Fruit fly (Drosophila melanogaster): ENCODE results near the gene Phf7.
A peak's percentile ranks its signal among the peaks of the same experiment; 100 is the strongest.

Gene Phf7

dm6 chrX:20159679-20160140 is 5.9 kb downstream of the Phf7 start, which contains the start of gene Rab35 (continued):
- TF ChIP-seq mld (GFP tag; IDR thresholded peaks at IDR 0.05; ENCODE audit: partially characterized antibody) (peak; percentile 74; the same call in 2 of the 3 replicates), psq (GFP tag; optimal IDR thresholded peaks at IDR 0.05) (no peak), Doc3 (GFP tag; IDR thresholded peaks at IDR 0.05; ENCODE audit: partially characterized antibody) (peak; percentile 93), CG1602 (GFP tag; optimal IDR thresholded peaks at IDR 0.05) (no peak), HmgZ (tag; optimal IDR thresholded peaks at IDR 0.05) (peak; percentile 40), CG31441 (GFP tag; IDR thresholded peaks at IDR 0.05) (peak; percentile 14; the same call in 1 of the 2 replicates), CG7357 (GFP tag; IDR thresholded peaks at IDR 0.05) (no peak), otp (GFP tag; IDR thresholded peaks at IDR 0.05) (no peak), hb (GFP tag; IDR thresholded peaks at IDR 0.05; ENCODE audit: partially characterized antibody) (peak; percentile 91), CG18764 (GFP tag; optimal IDR thresholded peaks at IDR 0.05) (no peak), CG17328 (GFP tag; IDR thresholded peaks at IDR 0.05) (no peak), jing (GFP tag; optimal IDR thresholded peaks at IDR 0.05) (no peak), NFAT (GFP tag; IDR thresholded peaks at IDR 0.05) (no peak), CG7745 (tag; optimal IDR thresholded peaks at IDR 0.05) (no peak), CG2199 (GFP tag; IDR thresholded peaks at IDR 0.05) (no peak), CHES-1-like (GFP tag; optimal IDR thresholded peaks at IDR 0.05) (no peak), Xrp1 (GFP tag; IDR thresholded peaks at IDR 0.05) (0 out of 2 replicates have a peak, but pooled peaks have one; percentile 10), az2 (GFP tag; optimal IDR thresholded peaks at IDR 0.05) (peak; percentile 5), zfh1 (GFP tag; IDR thresholded peaks at IDR 0.05) (0 out of 3 replicates have a peak, but pooled peaks have one; percentile 30), sna (GFP tag; IDR thresholded peaks at IDR 0.05; ENCODE audit: partially characterized antibody) (peak; percentile 93), CG14667 (GFP tag; IDR thresholded peaks at IDR 0.05) (no peak), row (GFP tag; IDR thresholded peaks at IDR 0.05) (peak; percentile 65), gcm2 (GFP tag; optimal IDR thresholded peaks at IDR 0.05) (no peak), CG11398 (GFP tag; optimal IDR thresholded peaks at IDR 0.05) (no peak), CG17612 (GFP tag; IDR thresholded peaks at IDR 0.05) (no peak), unc-4 (GFP tag; IDR thresholded peaks at IDR 0.05; ENCODE audit: partially characterized antibody) (peak; percentile 92), CG15514 (GFP tag; optimal IDR thresholded peaks at IDR 0.05) (peak; percentile 40), ab (GFP tag; optimal IDR thresholded peaks at IDR 0.05) (no peak), CG7786 (GFP tag; optimal IDR thresholded peaks at IDR 0.05) (no peak), CG7271 (tag; optimal IDR thresholded peaks at IDR 0.05) (no peak), Abd-B (GFP tag; optimal IDR thresholded peaks at IDR 0.05) (peak; percentile 3), pros (GFP tag; optimal IDR thresholded peaks at IDR 0.05) (no peak), Sox102F (GFP tag; optimal IDR thresholded peaks at IDR 0.05) (no peak), Hr3 (GFP tag; optimal IDR thresholded peaks at IDR 0.05) (no peak), Sox100B (GFP tag; optimal IDR thresholded peaks at IDR 0.05) (no peak), Hey (tag; optimal IDR thresholded peaks at IDR 0.05) (no peak), salm (tag; optimal IDR thresholded peaks at IDR 0.05) (no peak), PHDP (tag; optimal IDR thresholded peaks at IDR 0.05) (no peak), CG34376 (GFP tag; optimal IDR thresholded peaks at IDR 0.05) (no peak), Fer1 (GFP tag; optimal IDR thresholded peaks at IDR 0.05) (no peak), CrebB (tag; optimal IDR thresholded peaks at IDR 0.05) (no peak), CG2120 (GFP tag; optimal IDR thresholded peaks at IDR 0.05) (peak; percentile 49), CG9437 (GFP tag; optimal IDR thresholded peaks at IDR 0.05) (no peak), wek (GFP tag; optimal IDR thresholded peaks at IDR 0.05) (no peak), grn (GFP tag; optimal IDR thresholded peaks at IDR 0.05) (no peak), tll (GFP tag; optimal IDR thresholded peaks at IDR 0.05) (no peak), Nf-YB (GFP tag; optimal IDR thresholded peaks at IDR 0.05) (no peak), ase (GFP tag; IDR thresholded peaks at IDR 0.05) (no peak), abd-A (tag; optimal IDR thresholded peaks at IDR 0.05) (no peak), CG4707 (GFP tag; optimal IDR thresholded peaks at IDR 0.05) (no peak), pum (GFP tag; optimal IDR thresholded peaks at IDR 0.05) (no peak)
